Fruit fly (Drosophila melanogaster) S2 (cell line): ENCODE data around the gene RpL26.

Experiments used
- CG8478 ChIP-seq: fragments of >200 bp; optimal IDR thresholded peaks from 2 replicates; lab custom pipeline; 2018
- CTCF ChIP-seq, 2 experiments: fragments of >200 bp; optimal IDR thresholded peaks; 2 replicates each; lab custom pipeline; 2018

- TF ChIP-seq CG8478 (lab: Kevin White, UChicago) (no peak), CTCF (optimal IDR thresholded peaks at IDR 0.05; lab: Kevin White, UChicago) (no peak)
These were observed 26.2 kb upstream of the RpL26 start, which contains the start of the genes Rad9 and Uggt for dm6 chr3L:18872440-18872839.
